Worm (Caenorhabditis elegans) whole organism, young adult: Measurements from ENCODE around the gene F38B7.3.

Experiments
- B0019.2 ChIP-seq: fragments of 200-800 bp; sonication (Bioruptor generic); conservative IDR thresholded peaks from 2 replicates; pipeline ENCODE4 v1.3.6; 2022; ENCODE audit warnings: missing genetic modification reagents, missing genetic modification characterization, missing compliant biosample characterization
- C06A6.2 ChIP-seq: fragments of 200-800 bp; sonication (Bioruptor generic); conservative IDR thresholded peaks from 2 replicates; pipeline ENCODE4 v1.3.6; 2022; ENCODE audit warnings: missing genetic modification characterization, missing compliant biosample characterization
- C17E4.6 ChIP-seq: fragments of 200-800 bp; sonication (Bioruptor generic); IDR thresholded peaks from 2 replicates; pipeline ENCODE4 v1.3.6; 2022; ENCODE audit warnings: missing genetic modification reagents, missing genetic modification characterization, missing compliant biosample characterization
- D2030.7 ChIP-seq: fragments of 200-800 bp; sonication (Bioruptor generic); IDR thresholded peaks from 2 replicates; pipeline ENCODE4 v1.3.6; 2022; ENCODE audit warnings: missing genetic modification reagents, missing genetic modification characterization, missing compliant biosample characterization
- F37B4.10 ChIP-seq: fragments of 200-800 bp; sonication (Bioruptor generic); IDR thresholded peaks from 2 replicates; pipeline ENCODE4 v1.3.6; 2022; ENCODE audit warnings: missing genetic modification characterization, missing compliant biosample characterization
- F39B2.1 ChIP-seq: fragments of 200-800 bp; sonication (Bioruptor generic); IDR thresholded peaks from 2 replicates; pipeline ENCODE4 v1.3.6; 2022; ENCODE audit warnings: missing genetic modification reagents, missing genetic modification characterization, missing compliant biosample characterization
- F55B11.4 ChIP-seq: sonication (generic microtip); optimal IDR thresholded peaks from 2 replicates; lab custom pipeline; 2016; ENCODE audit warnings: missing compliant biosample characterization, missing genetic modification characterization, borderline replicate concordance; ENCODE audit not compliant: insufficient read depth
- Y56A3A.18 ChIP-seq: fragments of 200-800 bp; sonication (Bioruptor generic); IDR thresholded peaks from 2 replicates; pipeline ENCODE4 v1.3.6; 2022; ENCODE audit warnings: missing genetic modification reagents, missing genetic modification characterization, missing compliant biosample characterization
- Y95B8A.8 ChIP-seq: fragments of 200-800 bp; sonication (Bioruptor generic); IDR thresholded peaks from 2 replicates; pipeline ENCODE4 v1.3.6; 2022; ENCODE audit warnings: missing genetic modification reagents, missing genetic modification characterization, missing compliant biosample characterization
- ZK185.1 ChIP-seq: sonication (generic microtip); optimal IDR thresholded peaks from 2 replicates; lab custom pipeline; 2016; ENCODE audit warnings: mild to moderate bottlenecking, missing genetic modification characterization, missing compliant biosample characterization; ENCODE audit not compliant: poor library complexity, severe bottlenecking
- aptf-2 ChIP-seq: fragments of 200-800 bp; sonication (Bioruptor generic); conservative IDR thresholded peaks from 2 replicates; pipeline ENCODE4 v1.3.6; 2022; ENCODE audit warnings: missing genetic modification reagents, missing genetic modification characterization, missing compliant biosample characterization
- athp-1 ChIP-seq: sonication (generic microtip); optimal IDR thresholded peaks from 2 replicates; lab custom pipeline; 2017; ENCODE audit warnings: mild to moderate bottlenecking, missing genetic modification characterization, missing compliant biosample characterization
- attf-3 ChIP-seq: fragments of 200-800 bp; sonication (Bioruptor generic); conservative IDR thresholded peaks from 2 replicates; pipeline ENCODE4 v1.3.6; 2022; ENCODE audit warnings: missing genetic modification reagents, missing genetic modification characterization, missing compliant biosample characterization
- attf-6 ChIP-seq: fragments of 200-800 bp; sonication (Bioruptor generic); IDR thresholded peaks from 2 replicates; pipeline ENCODE4 v1.3.6; 2022; ENCODE audit warnings: missing genetic modification reagents, missing genetic modification characterization, missing compliant biosample characterization
- cebp-2 ChIP-seq: fragments of 200-800 bp; sonication (Bioruptor generic); IDR thresholded peaks from 2 replicates; pipeline ENCODE4 v1.3.6; 2022; ENCODE audit warnings: missing genetic modification characterization, missing compliant biosample characterization
- chd-7 ChIP-seq: sonication (generic microtip); optimal IDR thresholded peaks from 2 replicates; lab custom pipeline; 2016; ENCODE audit warnings: mild to moderate bottlenecking, missing genetic modification characterization, moderate library complexity, missing compliant biosample characterization
- die-1 ChIP-seq: sonication (generic microtip); optimal IDR thresholded peaks from 2 replicates; lab custom pipeline; 2016; ENCODE audit warnings: missing genotype, mild to moderate bottlenecking, missing genetic modification characterization, missing compliant biosample characterization
- ets-4 ChIP-seq: fragments of 200-800 bp; sonication (Bioruptor generic); optimal IDR thresholded peaks from 2 replicates; lab custom pipeline; 2018; ENCODE audit warnings: mild to moderate bottlenecking, missing genetic modification characterization, missing compliant biosample characterization
- fkh-3 ChIP-seq: sonication (generic microtip); optimal IDR thresholded peaks from 2 replicates; lab custom pipeline; 2016; ENCODE audit warnings: mild to moderate bottlenecking, missing genetic modification characterization, missing compliant biosample characterization
- hlh-12 ChIP-seq: sonication (generic microtip); optimal IDR thresholded peaks from 2 replicates; lab custom pipeline; 2016; ENCODE audit warnings: missing genetic modification characterization, missing compliant biosample characterization
- hlh-26 ChIP-seq: fragments of 200-800 bp; sonication (Bioruptor generic); conservative IDR thresholded peaks from 2 replicates; pipeline ENCODE4 v1.3.6; 2022; ENCODE audit warnings: missing genetic modification reagents, missing genetic modification characterization, missing compliant biosample characterization
- let-526 ChIP-seq: fragments of 200-800 bp; sonication (Bioruptor generic); IDR thresholded peaks from 2 replicates; pipeline ENCODE4 v1.3.6; 2022; ENCODE audit warnings: missing genetic modification reagents, missing genetic modification characterization, missing compliant biosample characterization
- let-607 ChIP-seq, 2 experiments: fragments of 200-800 bp in 1 of 2; sonication (Bioruptor generic) in 1 of 2; sonication (generic microtip) in 1 of 2; optimal IDR thresholded peaks; 2 replicates each; lab custom pipeline; 2016 to 2018; ENCODE audit warnings: mild to moderate bottlenecking in 2 of 2, missing compliant biosample characterization in 2 of 2, missing genetic modification characterization in 2 of 2, moderate library complexity in 2 of 2, missing genotype in 1 of 2
- lsl-1 ChIP-seq: fragments of 200-800 bp; sonication (Bioruptor generic); optimal IDR thresholded peaks from 2 replicates; lab custom pipeline; 2018; ENCODE audit warnings: mild to moderate bottlenecking, missing genetic modification characterization, moderate library complexity, missing compliant biosample characterization
- madf-10 ChIP-seq: sonication (generic microtip); optimal IDR thresholded peaks from 2 replicates; lab custom pipeline; 2016; ENCODE audit warnings: mild to moderate bottlenecking, missing genetic modification characterization, missing compliant biosample characterization
- mel-28 ChIP-seq: sonication (generic microtip); optimal IDR thresholded peaks from 2 replicates; lab custom pipeline; 2016; ENCODE audit warnings: borderline replicate concordance, mild to moderate bottlenecking, missing genetic modification characterization, missing compliant biosample characterization
- mes-4 ChIP-seq: sonication (generic microtip); optimal IDR thresholded peaks from 2 replicates; lab custom pipeline; 2016; ENCODE audit warnings: missing genotype, missing genetic modification characterization, missing compliant biosample characterization
- nfya-2 ChIP-seq: fragments of 200-800 bp; sonication (Bioruptor generic); IDR thresholded peaks from 2 replicates; pipeline ENCODE4 v1.3.6; 2022; ENCODE audit warnings: missing genetic modification reagents, missing genetic modification characterization, missing compliant biosample characterization
- nfyb-1 ChIP-seq: fragments of 200-800 bp; sonication (Bioruptor generic); IDR thresholded peaks from 2 replicates; pipeline ENCODE4 v1.3.6; 2022; ENCODE audit warnings: missing genetic modification reagents, missing genetic modification characterization, missing compliant biosample characterization
- nhr-80 ChIP-seq: sonication (generic microtip); optimal IDR thresholded peaks from 2 replicates; lab custom pipeline; 2016; ENCODE audit warnings: missing genetic modification characterization, missing compliant biosample characterization
- pbrm-1 ChIP-seq: fragments of 200-800 bp; sonication (Bioruptor generic); IDR thresholded peaks from 2 replicates; pipeline ENCODE4 v1.3.6; 2022; ENCODE audit warnings: missing genetic modification reagents, missing genetic modification characterization, missing compliant biosample characterization
- repo-1 ChIP-seq: sonication (generic microtip); optimal IDR thresholded peaks from 2 replicates; lab custom pipeline; 2017; ENCODE audit warnings: mild to moderate bottlenecking, missing genetic modification characterization, missing compliant biosample characterization
- sdz-38 ChIP-seq: sonication (generic microtip); optimal IDR thresholded peaks from 2 replicates; lab custom pipeline; 2016; ENCODE audit warnings: missing genotype, missing genetic modification characterization, missing compliant biosample characterization
- somi-1 ChIP-seq: fragments of 200-800 bp; sonication (Bioruptor generic); optimal IDR thresholded peaks from 2 replicates; lab custom pipeline; 2018; ENCODE audit warnings: mild to moderate bottlenecking, missing genetic modification characterization, missing compliant biosample characterization
- tlf-1 ChIP-seq: fragments of 200-800 bp; sonication (Bioruptor generic); optimal IDR thresholded peaks from 2 replicates; lab custom pipeline; 2018; ENCODE audit warnings: mild to moderate bottlenecking, missing genetic modification characterization, missing compliant biosample characterization
- zim-3 ChIP-seq: sonication (generic microtip); optimal IDR thresholded peaks from 2 replicates; lab custom pipeline; 2017; ENCODE audit warnings: mild to moderate bottlenecking, missing genetic modification characterization, moderate library complexity, missing compliant biosample characterization
- ztf-25 ChIP-seq: fragments of 200-800 bp; sonication (Bioruptor generic); IDR thresholded peaks from 2 replicates; pipeline ENCODE4 v1.3.6; 2022; ENCODE audit warnings: missing genetic modification reagents, missing genetic modification characterization, missing compliant biosample characterization
- ztf-26 ChIP-seq: sonication (generic microtip); optimal IDR thresholded peaks from 2 replicates; lab custom pipeline; 2017; ENCODE audit warnings: missing genetic modification characterization, missing compliant biosample characterization
- ztf-28 ChIP-seq: fragments of 200-800 bp; sonication (Bioruptor generic); IDR thresholded peaks from 2 replicates; pipeline ENCODE4 v1.3.6; 2022; ENCODE audit warnings: missing genetic modification reagents, missing genetic modification characterization, missing compliant biosample characterization
- ztf-3 ChIP-seq: fragments of 200-800 bp; sonication (Bioruptor generic); optimal IDR thresholded peaks from 2 replicates; lab custom pipeline; 2018; ENCODE audit warnings: mild to moderate bottlenecking, missing genetic modification characterization, missing compliant biosample characterization

F38B7.3 gene

DNA sequence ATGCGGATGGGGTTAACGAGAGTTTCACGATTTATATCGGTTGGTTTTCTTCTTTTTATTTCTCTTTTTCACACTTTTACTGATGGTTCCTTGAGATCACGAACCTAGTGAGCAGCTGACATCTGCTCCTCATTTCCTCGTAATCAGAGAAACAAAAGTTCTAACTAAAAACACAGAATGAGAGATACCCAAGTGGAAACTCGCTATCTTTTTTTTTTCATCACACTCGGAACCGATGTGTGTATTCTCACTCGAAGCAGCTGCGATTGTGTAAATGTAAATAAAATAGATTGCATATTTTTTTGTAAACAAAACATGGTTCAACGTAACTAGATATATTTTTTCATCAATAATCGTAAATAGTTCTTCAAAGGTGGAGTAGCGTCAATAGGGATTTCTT is 42.6 kb upstream of the F38B7.3 start:
- TF ChIP-seq mel-28 (tag; lab: Kevin White, UChicago) (no peak), aptf-2 (GFP tag; lab: Robert Waterston, UW) (no peak), zim-3 (tag; lab: Kevin White, UChicago) (no peak), madf-10 (tag; lab: Kevin White, UChicago) (no peak), fkh-3 (no peak), hlh-12 (tag; lab: Kevin White, UChicago) (no peak), nhr-80 (tag; lab: Kevin White, UChicago) (no peak), attf-3 (GFP tag; lab: Robert Waterston, UW) (no peak)
- TF ChIP-seq, all 124 proteins: peak for 0

DNA sequence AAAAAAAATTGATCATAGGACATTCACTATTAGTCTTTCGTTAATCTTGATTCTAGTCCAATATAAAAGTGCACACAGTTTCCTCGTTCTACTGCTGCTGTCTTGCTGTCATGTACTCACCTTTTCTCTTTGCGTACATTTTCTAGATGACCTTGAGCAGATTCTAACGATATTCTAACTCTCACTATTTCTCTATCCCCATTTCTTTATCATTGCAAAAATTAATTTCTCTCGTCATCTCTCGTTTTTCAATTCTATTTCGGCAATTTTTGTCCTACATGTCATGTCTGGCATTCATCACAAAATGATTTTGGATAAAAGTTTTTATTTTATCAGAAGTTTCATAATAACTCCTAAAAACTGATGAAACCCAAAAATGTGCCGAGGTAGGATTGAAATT is 40.1 kb upstream of the F38B7.3 start, which contains the start of gene ttll-5:
TSS of gene ttll-5 (plus strand) at position 288 of the 400 bp plus-strand sequence.
- TF ChIP-seq mes-4 (tag; lab: Kevin White, UChicago) = no peak
- TF ChIP-seq ZK185.1 (tag; lab: Kevin White, UChicago) = no peak
- no peak for TF ChIP-seq ztf-25 (GFP tag; lab: Robert Waterston, UW)

DNA sequence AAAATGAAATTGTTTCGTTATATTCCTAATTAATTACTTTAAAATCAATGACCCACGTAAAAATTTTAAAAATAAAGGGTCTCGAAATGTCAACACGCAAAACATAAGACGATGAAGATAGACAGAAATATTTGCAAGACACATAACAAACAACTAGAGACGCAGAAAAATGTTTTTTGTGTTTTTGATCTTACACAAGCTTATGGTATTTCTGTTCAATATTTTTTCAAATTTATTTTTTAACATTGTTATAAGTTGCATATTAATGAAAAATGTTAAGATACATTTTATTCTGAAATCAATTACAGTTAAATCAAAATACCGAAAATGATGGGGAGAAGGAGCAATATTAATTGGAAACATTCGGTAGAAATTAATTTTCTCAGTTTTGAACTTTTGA is 35.5 kb upstream of the F38B7.3 start, which contains the start of gene C55A6.3:
TSS of gene C55A6.3 (minus strand) at position 101 of the 400 bp plus-strand sequence.
- TF ChIP-seq lsl-1 (GFP tag; lab: Kevin White, UChicago) (no peak), somi-1 (no peak), tlf-1 (no peak), chd-7 (tag; lab: Kevin White, UChicago) (no peak), hlh-26 (GFP tag; lab: Robert Waterston, UW) (no peak), F55B11.4 (no peak), attf-6 (GFP tag; lab: Robert Waterston, UW) (no peak), Y95B8A.8 (GFP tag; lab: Robert Waterston, UW) (no peak), nfya-2 (no peak), pbrm-1 (no peak), ztf-3 (GFP tag; lab: Kevin White, UChicago) (no peak), C17E4.6 (GFP tag; lab: Robert Waterston, UW) (no peak), repo-1 (tag; lab: Kevin White, UChicago) (no peak), ztf-26 (tag; lab: Kevin White, UChicago) (no peak), let-607 (tag; optimal IDR thresholded peaks at IDR 0.05; lab: Kevin White, UChicago) (no peak), let-526 (GFP tag; lab: Robert Waterston, UW) (no peak), F37B4.10 (no peak), ZK185.1 (tag; lab: Kevin White, UChicago) (no peak), Y56A3A.18 (GFP tag; lab: Robert Waterston, UW) (no peak), ztf-28 (no peak)

DNA sequence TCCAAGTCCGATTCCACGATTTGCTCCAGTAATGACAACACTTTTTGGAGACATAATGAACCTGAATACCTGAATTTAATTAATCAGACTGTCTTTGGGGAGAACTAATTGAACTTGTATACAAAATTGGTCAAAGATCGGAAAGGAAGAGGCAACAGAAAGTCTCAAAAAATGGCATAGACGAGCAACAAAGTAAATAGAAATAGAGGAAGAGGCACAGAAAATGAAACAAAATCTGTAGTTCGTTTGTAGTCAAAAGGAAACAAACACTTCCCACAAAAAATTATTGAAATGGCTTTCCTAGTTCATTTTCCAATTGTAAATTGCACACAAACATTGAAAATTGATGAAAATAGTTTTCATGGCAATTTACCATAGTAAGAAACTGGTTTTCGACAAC is 34.2 kb upstream of the F38B7.3 start, which contains the start of gene C55A6.6:
TSS of gene C55A6.6 (minus strand) at position 61 of the 400 bp plus-strand sequence.
- TF ChIP-seq F39B2.1 (GFP tag; lab: Robert Waterston, UW) = no peak
- no peak for TF ChIP-seq D2030.7 (GFP tag; lab: Robert Waterston, UW)
- no peak for TF ChIP-seq C06A6.2 (GFP tag; lab: Robert Waterston, UW)
- no peak for TF ChIP-seq sdz-38 (tag; lab: Kevin White, UChicago)
- TF ChIP-seq ets-4 (GFP tag; lab: Kevin White, UChicago) = no peak
- TF ChIP-seq C17E4.6 (GFP tag; lab: Robert Waterston, UW) = no peak
- no peak for TF ChIP-seq nhr-80 (tag; lab: Kevin White, UChicago)
- TF ChIP-seq aptf-2 (GFP tag; lab: Robert Waterston, UW) = no peak
- no peak for TF ChIP-seq cebp-2 (GFP tag; lab: Robert Waterston, UW)
- TF ChIP-seq B0019.2 (GFP tag; lab: Robert Waterston, UW) = no peak
- no peak for TF ChIP-seq nfyb-1 (GFP tag; lab: Robert Waterston, UW)
- no peak for TF ChIP-seq athp-1
- no peak for TF ChIP-seq die-1 (tag; lab: Kevin White, UChicago)
- TF ChIP-seq ztf-26 (tag; lab: Kevin White, UChicago) = no peak
- TF ChIP-seq, all 124 proteins: peak for 0
